Worm (Caenorhabditis elegans) whole organism, L4 larva: ENCODE data around the gene tat-4.

ENCODE experiments used
- D1046.2 ChIP-seq: fragments of 200-800 bp; sonication (Bioruptor generic); IDR thresholded peaks from 2 replicates; pipeline ENCODE4 v1.3.6; 2022; ENCODE audit warnings: missing genetic modification characterization, missing compliant biosample characterization
- F10B5.3 ChIP-seq: sonication (generic microtip); optimal IDR thresholded peaks from 2 replicates; lab custom pipeline; 2016; ENCODE audit warnings: mild to moderate bottlenecking, missing genetic modification characterization, missing compliant biosample characterization
- F26F4.8 ChIP-seq: fragments of 200-800 bp; sonication (Bioruptor generic); conservative IDR thresholded peaks from 2 replicates; pipeline ENCODE4 v1.3.6; 2022; ENCODE audit warnings: missing genetic modification characterization, missing compliant biosample characterization
- F37D6.2 ChIP-seq: sonication (generic microtip); optimal IDR thresholded peaks from 2 replicates; lab custom pipeline; 2016; ENCODE audit warnings: mild to moderate bottlenecking, missing genetic modification characterization, missing compliant biosample characterization
- Y48G9A.11 ChIP-seq: fragments of 200-800 bp; sonication (Bioruptor generic); IDR thresholded peaks from 2 replicates; pipeline ENCODE4 v1.3.6; 2022; ENCODE audit warnings: missing genetic modification reagents, missing genetic modification characterization, missing compliant biosample characterization
- ZK337.2 ChIP-seq: fragments of 200-800 bp; sonication (Bioruptor generic); IDR thresholded peaks from 2 replicates; pipeline ENCODE4 v1.3.6; 2022; ENCODE audit warnings: missing genetic modification reagents, missing genetic modification characterization, missing compliant biosample characterization
- ZK546.5 ChIP-seq, 2 experiments: sonication (generic microtip); optimal IDR thresholded peaks; 2 replicates each; lab custom pipeline; 2017; ENCODE audit warnings: missing biosample characterization in 2 of 2, missing genetic modification characterization in 2 of 2
- aly-2 ChIP-seq: sonication (generic microtip); optimal IDR thresholded peaks from 2 replicates; lab custom pipeline; 2018; ENCODE audit warnings: missing biosample characterization, missing genetic modification characterization
- attf-4 ChIP-seq: sonication (generic microtip); optimal IDR thresholded peaks from 3 replicates; lab custom pipeline; 2017; ENCODE audit warnings: missing biosample characterization, missing genetic modification characterization
- ceh-20 ChIP-seq: fragments of 200-800 bp; sonication (Bioruptor generic); IDR thresholded peaks from 2 replicates; pipeline ENCODE4 v1.3.6; 2022; ENCODE audit warnings: missing genetic modification reagents, missing genetic modification characterization, missing compliant biosample characterization
- ceh-44 ChIP-seq: fragments of 200-800 bp; sonication (Bioruptor generic); IDR thresholded peaks from 2 replicates; pipeline ENCODE4 v1.3.6; 2022; ENCODE audit warnings: missing genetic modification reagents, missing genetic modification characterization, missing compliant biosample characterization
- ceh-62 ChIP-seq: sonication (generic microtip); optimal IDR thresholded peaks from 2 replicates; lab custom pipeline; 2017; ENCODE audit warnings: missing biosample characterization, missing genetic modification characterization
- cey-2 ChIP-seq: sonication (generic microtip); optimal IDR thresholded peaks from 3 replicates; lab custom pipeline; 2017; ENCODE audit warnings: missing genetic modification characterization, mild to moderate bottlenecking, missing compliant biosample characterization, antibody characterized with exemption, borderline replicate concordance; ENCODE audit not compliant: insufficient read depth
- daf-12 ChIP-seq: fragments of 150-350 bp; optimal IDR thresholded peaks from 2 replicates; lab custom pipeline; 2014; ENCODE audit warnings: missing biosample characterization, missing genetic modification reagents, missing genetic modification characterization
- daf-19 ChIP-seq: fragments of 200-800 bp; sonication (Bioruptor generic); conservative IDR thresholded peaks from 2 replicates; pipeline ENCODE4 v1.3.6; 2022; ENCODE audit warnings: missing genetic modification characterization, missing compliant biosample characterization
- daf-8 ChIP-seq: fragments of 200-800 bp; sonication (Bioruptor generic); IDR thresholded peaks from 2 replicates; pipeline ENCODE4 v1.3.6; 2022; ENCODE audit warnings: missing genetic modification characterization, missing compliant biosample characterization
- dmd-9 ChIP-seq: fragments of 200-800 bp; sonication (Bioruptor generic); IDR thresholded peaks from 2 replicates; pipeline ENCODE4 v1.3.6; 2022; ENCODE audit warnings: missing genetic modification reagents, missing genetic modification characterization, missing compliant biosample characterization
- egl-27 ChIP-seq: sonication (generic microtip); optimal IDR thresholded peaks from 3 replicates; lab custom pipeline; 2017; ENCODE audit warnings: missing biosample characterization, missing genetic modification reagents, missing genetic modification characterization
- fkh-10 ChIP-seq: fragments of 150-350 bp; optimal IDR thresholded peaks from 2 replicates; lab custom pipeline; 2014; ENCODE audit warnings: missing biosample characterization, missing genetic modification reagents, missing genetic modification characterization
- gei-8 ChIP-seq: fragments of 200-800 bp; sonication (Bioruptor generic); optimal IDR thresholded peaks from 2 replicates; lab custom pipeline; 2018; ENCODE audit warnings: mild to moderate bottlenecking, missing genetic modification characterization, missing compliant biosample characterization
- hif-1 ChIP-seq, 2 experiments: sonication (generic microtip); optimal IDR thresholded peaks; 2 replicates each; lab custom pipeline; 2016 to 2017; ENCODE audit warnings: missing compliant biosample characterization in 2 of 2, missing genetic modification characterization in 2 of 2, missing genetic modification reagents in 2 of 2, missing genotype in 2 of 2, mild to moderate bottlenecking in 1 of 2
- hlh-11 ChIP-seq: fragments of 200-800 bp; sonication (Bioruptor generic); optimal IDR thresholded peaks from 2 replicates; lab custom pipeline; 2018; ENCODE audit warnings: mild to moderate bottlenecking, missing genetic modification characterization, missing compliant biosample characterization
- lim-7 ChIP-seq: fragments of 200-800 bp; sonication (Bioruptor generic); IDR thresholded peaks from 2 replicates; pipeline ENCODE4 v1.3.6; 2022; ENCODE audit warnings: missing genetic modification characterization, missing compliant biosample characterization
- lin-1 ChIP-seq: fragments of 200-800 bp; sonication (Bioruptor generic); IDR thresholded peaks from 2 replicates; pipeline ENCODE4 v1.3.6; 2022; ENCODE audit warnings: missing genetic modification reagents, missing genetic modification characterization, missing compliant biosample characterization
- lin-13 ChIP-seq: fragments of 150-350 bp; optimal IDR thresholded peaks from 2 replicates; lab custom pipeline; 2014; ENCODE audit warnings: missing biosample characterization, missing genetic modification reagents, missing genetic modification characterization
- lin-29 ChIP-seq: fragments of 200-800 bp; sonication (Bioruptor generic); IDR thresholded peaks from 2 replicates; pipeline ENCODE4 v1.3.6; 2022; ENCODE audit warnings: missing genetic modification reagents, missing genetic modification characterization, missing compliant biosample characterization
- madf-5 ChIP-seq, 2 experiments: fragments of 200-800 bp; sonication (Bioruptor generic); IDR thresholded peaks; 2 replicates each; pipeline ENCODE4 v1.3.6; 2022; ENCODE audit warnings: missing compliant biosample characterization in 2 of 2, missing genetic modification characterization in 2 of 2
- mdl-1 ChIP-seq, 2 experiments: fragments of 150-350 bp in 1 of 2; sonication (generic microtip) in 1 of 2; optimal IDR thresholded peaks; 2 replicates each; lab custom pipeline; 2014 to 2017; ENCODE audit warnings: missing biosample characterization in 2 of 2, missing genetic modification characterization in 2 of 2
- mdt-29 ChIP-seq: fragments of 200-800 bp; sonication (Bioruptor generic); IDR thresholded peaks from 2 replicates; pipeline ENCODE4 v1.3.6; 2022; ENCODE audit warnings: missing genetic modification reagents, missing genetic modification characterization, missing compliant biosample characterization
- mep-1 ChIP-seq: fragments of 150-350 bp; sonication (generic microtip); optimal IDR thresholded peaks from 3 replicates; lab custom pipeline; 2014; ENCODE audit warnings: missing biosample characterization, missing genetic modification characterization
- mxl-2 ChIP-seq: fragments of 200-800 bp; sonication (Bioruptor generic); conservative IDR thresholded peaks from 2 replicates; pipeline ENCODE4 v1.3.6; 2022; ENCODE audit warnings: missing genetic modification reagents, missing genetic modification characterization, missing compliant biosample characterization
- nhr-102 ChIP-seq: sonication (generic microtip); optimal IDR thresholded peaks from 2 replicates; lab custom pipeline; 2016; ENCODE audit warnings: mild to moderate bottlenecking, missing genetic modification characterization, moderate library complexity, missing compliant biosample characterization
- nhr-11 ChIP-seq: fragments of 150-350 bp; optimal IDR thresholded peaks from 2 replicates; lab custom pipeline; 2014; ENCODE audit warnings: missing biosample characterization, missing genetic modification characterization
- nhr-237 ChIP-seq: sonication (generic microtip); optimal IDR thresholded peaks from 2 replicates; lab custom pipeline; 2017; ENCODE audit warnings: missing biosample characterization, missing genetic modification characterization
- nhr-28 ChIP-seq: fragments of 150-350 bp; optimal IDR thresholded peaks from 2 replicates; lab custom pipeline; 2014; ENCODE audit warnings: missing biosample characterization, missing genetic modification characterization
- nhr-6 ChIP-seq: fragments of 150-350 bp; optimal IDR thresholded peaks from 2 replicates; lab custom pipeline; 2014; ENCODE audit warnings: missing biosample characterization, missing genetic modification characterization
- php-3 ChIP-seq: fragments of 200-800 bp; sonication (Bioruptor generic); IDR thresholded peaks from 2 replicates; pipeline ENCODE4 v1.3.6; 2022; ENCODE audit warnings: missing genetic modification reagents, missing genetic modification characterization, missing compliant biosample characterization
- pqm-1 ChIP-seq: sonication (generic microtip); optimal IDR thresholded peaks from 2 replicates; lab custom pipeline; 2017; ENCODE audit warnings: missing biosample characterization, missing genetic modification characterization
- saeg-2 ChIP-seq: fragments of 200-800 bp; sonication (Bioruptor generic); IDR thresholded peaks from 2 replicates; pipeline ENCODE4 v1.3.6; 2022; ENCODE audit warnings: missing genetic modification reagents, missing genetic modification characterization, missing compliant biosample characterization
- sdz-12 ChIP-seq: fragments of 200-800 bp; sonication (Bioruptor generic); optimal IDR thresholded peaks from 2 replicates; lab custom pipeline; 2018; ENCODE audit warnings: mild to moderate bottlenecking, missing genetic modification characterization, missing compliant biosample characterization
- snpc-1.2 ChIP-seq: fragments of 200-800 bp; sonication (Bioruptor generic); IDR thresholded peaks from 2 replicates; pipeline ENCODE4 v1.3.6; 2022; ENCODE audit warnings: missing genetic modification reagents, missing genetic modification characterization, missing compliant biosample characterization
- spr-3 ChIP-seq: fragments of 200-800 bp; sonication (Bioruptor generic); optimal IDR thresholded peaks from 2 replicates; lab custom pipeline; 2018; ENCODE audit warnings: mild to moderate bottlenecking, missing genetic modification characterization, missing compliant biosample characterization
- tra-1 ChIP-seq: fragments of 200-800 bp; sonication (Bioruptor generic); IDR thresholded peaks from 2 replicates; pipeline ENCODE4 v1.3.6; 2022; ENCODE audit warnings: missing genetic modification reagents, missing genetic modification characterization, missing compliant biosample characterization
- unc-62 ChIP-seq, 3 experiments: fragments of 150-350 bp in 1 of 3; sonication (generic microtip); optimal IDR thresholded peaks in 2 of 3; peaks in 1 of 3; 1 replicate in 1 of 3; 2 replicates in 2 of 3; lab custom pipeline; 2014 to 2017; ENCODE audit warnings: missing biosample characterization in 3 of 3, missing genetic modification characterization in 3 of 3, missing genetic modification reagents in 3 of 3, missing genotype in 1 of 3
- zag-1 ChIP-seq: fragments of 150-350 bp; optimal IDR thresholded peaks from 2 replicates; lab custom pipeline; 2014; ENCODE audit warnings: missing biosample characterization, missing genetic modification characterization
- zfp-2 ChIP-seq: sonication (generic microtip); optimal IDR thresholded peaks from 2 replicates; lab custom pipeline; 2016; ENCODE audit warnings: mild to moderate bottlenecking, missing genetic modification characterization, missing compliant biosample characterization
- zfp-3 ChIP-seq: fragments of 200-800 bp; sonication (Bioruptor generic); conservative IDR thresholded peaks from 2 replicates; pipeline ENCODE4 v1.3.6; 2022; ENCODE audit warnings: missing genetic modification reagents, missing genetic modification characterization, missing compliant biosample characterization
- zip-11 ChIP-seq: fragments of 200-800 bp; sonication (Bioruptor generic); IDR thresholded peaks from 2 replicates; pipeline ENCODE4 v1.3.6; 2022; ENCODE audit warnings: missing genetic modification characterization, missing compliant biosample characterization
- zip-2 ChIP-seq: fragments of 150-350 bp; optimal IDR thresholded peaks from 2 replicates; lab custom pipeline; 2014; ENCODE audit warnings: missing biosample characterization, missing genetic modification characterization
- ztf-11 ChIP-seq: fragments of 150-350 bp; optimal IDR thresholded peaks from 2 replicates; lab custom pipeline; 2014; ENCODE audit warnings: missing biosample characterization, missing genetic modification characterization
- ztf-7 ChIP-seq: fragments of 150-350 bp; optimal IDR thresholded peaks from 2 replicates; lab custom pipeline; 2014; ENCODE audit warnings: missing biosample characterization, missing genetic modification characterization

Gene tat-4

DNA sequence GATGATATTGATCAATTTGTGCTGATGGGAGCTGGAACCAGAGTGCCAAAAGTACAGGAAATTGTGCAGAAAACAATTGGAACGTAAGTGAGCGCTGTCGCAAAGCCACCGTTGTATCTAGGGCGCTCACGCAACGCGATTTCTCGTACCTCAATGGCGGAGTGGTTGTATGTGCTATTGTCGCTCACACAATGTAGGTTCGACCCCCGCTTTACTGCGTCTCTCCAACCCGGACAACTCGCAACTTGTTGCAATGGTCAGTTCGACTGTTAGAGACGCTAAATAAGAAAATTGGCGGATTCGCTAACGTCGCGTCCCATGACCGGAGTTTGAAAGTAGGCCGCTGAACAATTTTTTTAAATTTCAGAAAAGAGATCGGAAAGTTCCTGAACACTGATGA, 4.4 kb upstream of the tat-4 start (continued):
- TF ChIP-seq madf-5 (GFP tag; IDR thresholded peaks at IDR 0.05; lab: Robert Waterston, UW) (peak in 1 of 2 experiments; percentile 69; a peak in 1 of 4 replicates), Y48G9A.11 (no peak), nhr-28 (tag; lab: Kevin White, UChicago) (peak; percentile 3), mep-1 (peak; percentile 51), ZK546.5 (tag; optimal IDR thresholded peaks at IDR 0.05; lab: Kevin White, UChicago) (no peak), attf-4 (no peak), zfp-3 (GFP tag; lab: Robert Waterston, UW) (peak; percentile 51; the same call in 1 of the 2 replicates), fkh-10 (GFP tag; lab: Kevin White, UChicago) (no peak), nhr-6 (tag; lab: Kevin White, UChicago) (peak; percentile 72), pqm-1 (tag; lab: Kevin White, UChicago) (no peak), snpc-1.2 (peak; percentile 77), ZK337.2 (0 out of 2 replicates have a peak, but pooled peaks have one; percentile 25), nhr-237 (tag; lab: Kevin White, UChicago) (no peak), ceh-62 (tag; lab: Kevin White, UChicago) (no peak), daf-8 (GFP tag; lab: Robert Waterston, UW) (no peak), mxl-2 (GFP tag; lab: Robert Waterston, UW) (0 out of 2 replicates have a peak, but pooled peaks have one; percentile 13), mdl-1 (tag; optimal IDR thresholded peaks at IDR 0.05; lab: Kevin White, UChicago) (no peak), zip-11 (GFP tag; lab: Robert Waterston, UW) (no peak), mdt-29 (GFP tag; lab: Robert Waterston, UW) (0 out of 2 replicates have a peak, but pooled peaks have one; percentile 29), ceh-44 (GFP tag; lab: Robert Waterston, UW) (no peak), daf-12 (tag; lab: Kevin White, UChicago) (no peak), zip-2 (tag; lab: Kevin White, UChicago) (no peak), zag-1 (tag; lab: Kevin White, UChicago) (no peak), daf-19 (GFP tag; lab: Robert Waterston, UW) (peak; percentile 22; the same call in 1 of the 2 replicates), lin-13 (GFP tag; lab: Kevin White, UChicago) (no peak), F26F4.8 (GFP tag; lab: Robert Waterston, UW) (no peak; the same call in 1 of the 2 replicates), saeg-2 (no peak), ceh-20 (GFP tag; lab: Robert Waterston, UW) (0 out of 2 replicates have a peak, but pooled peaks have one; percentile 30), nhr-102 (no peak), sdz-12 (no peak), gei-8 (GFP tag; lab: Kevin White, UChicago) (no peak), tra-1 (GFP tag; lab: Robert Waterston, UW) (0 out of 2 replicates have a peak, but pooled peaks have one; percentile 45), ztf-11 (tag; lab: Kevin White, UChicago) (no peak), F37D6.2 (tag; lab: Kevin White, UChicago) (no peak), dmd-9 (GFP tag; lab: Robert Waterston, UW) (0 out of 2 replicates have a peak, but pooled peaks have one; percentile 35), hlh-11 (peak; percentile 34), F10B5.3 (tag; lab: Kevin White, UChicago) (no peak), D1046.2 (GFP tag; lab: Robert Waterston, UW) (peak; percentile 77; the same call in 1 of the 2 replicates), egl-27 (tag; lab: Kevin White, UChicago) (no peak), nhr-11 (tag; lab: Kevin White, UChicago) (no peak), ztf-7 (no peak), lim-7 (GFP tag; lab: Robert Waterston, UW) (peak; percentile 70), cey-2 (tag; lab: Kevin White, UChicago) (no peak), unc-62 (GFP tag; optimal IDR thresholded peaks at IDR 0.05 in 1 of 2; lab: Kevin White, UChicago) (no peak), unc-62 (tag; optimal IDR thresholded peaks at IDR 0.05; lab: Kevin White, UChicago) (no peak), zfp-2 (tag; lab: Kevin White, UChicago) (no peak), php-3 (peak; percentile 67; the same call in 1 of the 2 replicates), spr-3 (GFP tag; lab: Kevin White, UChicago) (peak; percentile 9), lin-1 (peak; percentile 76), hif-1 (tag; optimal IDR thresholded peaks at IDR 0.05; lab: Kevin White, UChicago) (no peak), lin-29 (GFP tag; lab: Robert Waterston, UW) (no peak), aly-2 (tag; lab: Kevin White, UChicago) (no peak)
